Fruit fly (Drosophila melanogaster): Measurements from ENCODE around the gene Atg8a.

Gene Atg8a

DNA sequence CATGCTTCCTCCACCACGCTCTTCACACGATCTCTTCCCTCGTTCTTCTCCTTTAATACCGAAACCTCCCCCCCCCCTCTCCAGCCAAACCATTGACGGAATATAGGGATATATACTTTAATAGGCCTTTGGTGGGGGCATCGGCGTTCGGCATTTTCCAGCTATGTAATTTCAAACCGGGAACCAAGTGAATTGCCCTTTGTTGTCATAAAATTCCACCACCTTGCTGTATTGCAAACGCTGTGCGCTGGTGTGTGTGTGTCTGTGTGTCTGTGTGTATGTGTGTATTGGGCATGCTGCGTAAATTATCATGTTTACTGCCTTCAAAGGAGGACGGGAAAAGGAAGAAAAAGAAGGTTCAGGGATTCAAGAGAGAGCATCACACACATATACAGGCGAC is 36.8 kb downstream of the Atg8a start (continued):
- TF ChIP-seq pnt (GFP tag; optimal IDR thresholded peaks at IDR 0.05) (no peak), CG17385 (GFP tag; optimal IDR thresholded peaks at IDR 0.05) (no peak), Trl (optimal IDR thresholded peaks at IDR 0.05) (peak in 1 of 2 experiments; percentile 23), Trl (GFP tag; optimal IDR thresholded peaks at IDR 0.05) (no peak), nom (GFP tag; optimal IDR thresholded peaks at IDR 0.05) (no peak), CG6654 (GFP tag; optimal IDR thresholded peaks at IDR 0.05) (no peak), cad (GFP tag; optimal IDR thresholded peaks at IDR 0.05) (peak; percentile 9), hb (GFP tag; IDR thresholded peaks at IDR 0.05; ENCODE audit: partially characterized antibody) (no peak), CG15073 (GFP tag; optimal IDR thresholded peaks at IDR 0.05) (no peak), Camta (GFP tag; optimal IDR thresholded peaks at IDR 0.05) (no peak), Awh (GFP tag; IDR thresholded peaks at IDR 0.05) (no peak), CG16813 (GFP tag; IDR thresholded peaks at IDR 0.05; ENCODE audit: partially characterized antibody) (no peak), nerfin-1 (tag; optimal IDR thresholded peaks at IDR 0.05) (peak; percentile 87), Bteb2 (GFP tag; optimal IDR thresholded peaks at IDR 0.05) (no peak), CG15479 (GFP tag; optimal IDR thresholded peaks at IDR 0.05) (peak; percentile 53), CG3163 (GFP tag; optimal IDR thresholded peaks at IDR 0.05) (no peak), Hand (GFP tag; optimal IDR thresholded peaks at IDR 0.05) (no peak), Dll (GFP tag; IDR thresholded peaks at IDR 0.05; ENCODE audit: partially characterized antibody) (no peak), TFAM (GFP tag; optimal IDR thresholded peaks at IDR 0.05) (no peak), dm (GFP tag; optimal IDR thresholded peaks at IDR 0.05) (no peak), CG31388 (GFP tag; optimal IDR thresholded peaks at IDR 0.05) (no peak)

- TF ChIP-seq Drgx (GFP tag; IDR thresholded peaks at IDR 0.05) = 0 out of 2 replicates have a peak, but pooled peaks have one; percentile 8
- no peak for TF ChIP-seq CG4424 (GFP tag; optimal IDR thresholded peaks at IDR 0.05)
- no peak for TF ChIP-seq CG10979 (tag; optimal IDR thresholded peaks at IDR 0.05)
- no peak for TF ChIP-seq CG13123 (GFP tag; optimal IDR thresholded peaks at IDR 0.05)
- no peak for TF ChIP-seq Lhr (GFP tag; optimal IDR thresholded peaks at IDR 0.05)
- TF ChIP-seq kah (GFP tag; optimal IDR thresholded peaks at IDR 0.05) = peak; percentile 39
- TF ChIP-seq CG12942 (GFP tag; optimal IDR thresholded peaks at IDR 0.05) = no peak
- peak; percentile 14 for TF ChIP-seq Hey (tag; optimal IDR thresholded peaks at IDR 0.05)
- TF ChIP-seq abd-A (tag; optimal IDR thresholded peaks at IDR 0.05) = peak; percentile 62
- TF ChIP-seq CG16779 (GFP tag; IDR thresholded peaks at IDR 0.05) = no peak
- no peak for TF ChIP-seq Usf (GFP tag; optimal IDR thresholded peaks at IDR 0.05)
- no peak for TF ChIP-seq pho (GFP tag; optimal IDR thresholded peaks at IDR 0.05)
- peak; percentile 11 for TF ChIP-seq CG5180 (GFP tag; optimal IDR thresholded peaks at IDR 0.05)
- no peak for TF ChIP-seq CG6791 (GFP tag; IDR thresholded peaks at IDR 0.05; ENCODE audit: partially characterized antibody)
- TF ChIP-seq CG17328 (GFP tag; IDR thresholded peaks at IDR 0.05) = no peak
- no peak for TF ChIP-seq repo (GFP tag; optimal IDR thresholded peaks at IDR 0.05)
- peak; percentile 19; the same call in 1 of the 2 replicates for TF ChIP-seq Bgb (GFP tag; IDR thresholded peaks at IDR 0.05; ENCODE audit: partially characterized antibody)
- no peak for TF ChIP-seq twi (tag; optimal IDR thresholded peaks at IDR 0.05)
- TF ChIP-seq Rfx (GFP tag; IDR thresholded peaks at IDR 0.05) = 0 out of 2 replicates have a peak, but pooled peaks have one; percentile 9
- no peak for TF ChIP-seq CoRest (tag; optimal IDR thresholded peaks at IDR 0.05)
- no peak for TF ChIP-seq klu (GFP tag; IDR thresholded peaks at IDR 0.05)
- peak; percentile 84; the same call in 3 of the 4 replicates for TF ChIP-seq chinmo (GFP tag; IDR thresholded peaks at IDR 0.05; ENCODE audit: partially characterized antibody)
- no peak for TF ChIP-seq lola (GFP tag; optimal IDR thresholded peaks at IDR 0.05)
- TF ChIP-seq CG9437 (GFP tag; optimal IDR thresholded peaks at IDR 0.05) = peak; percentile 99
- TF ChIP-seq ftz-f1 (GFP tag; optimal IDR thresholded peaks at IDR 0.05) = peak; percentile 73
- no peak for TF ChIP-seq CG15696 (tag; optimal IDR thresholded peaks at IDR 0.05)
- no peak for TF ChIP-seq sc (optimal IDR thresholded peaks at IDR 0.05)
- TF ChIP-seq sc (GFP tag; optimal IDR thresholded peaks at IDR 0.05) = no peak
These were observed 37.9 kb downstream of the Atg8a start for dm6 chrX:10729921-10730873.
